Fruit fly (Drosophila melanogaster) whole organism, embryonic: ENCODE results near the gene IntS6.

ENCODE experiments used
- Ada2b ChIP-seq: fragments of 200-800 bp; sonication (Bioruptor generic); IDR thresholded peaks from 2 replicates; pipeline ENCODE4 v1.3.6; 2022; ENCODE audit warnings: missing biosample characterization, missing genetic modification characterization
- B-H1 ChIP-seq: fragments of 200-800 bp; sonication (Bioruptor generic); IDR thresholded peaks from 3 replicates; pipeline ENCODE4 v1.3.6; 2022; ENCODE audit warnings: missing biosample characterization, missing genetic modification characterization
- CG10462 ChIP-seq: fragments of 200-800 bp; sonication (Bioruptor generic); optimal IDR thresholded peaks from 2 replicates; lab custom pipeline; 2016; ENCODE audit warnings: missing biosample characterization, missing genetic modification characterization
- CG10654 ChIP-seq: fragments of 200-800 bp; sonication (Bioruptor generic); optimal IDR thresholded peaks from 2 replicates; lab custom pipeline; 2016; ENCODE audit warnings: missing biosample characterization, missing genetic modification characterization
- CG13775 ChIP-seq: fragments of 200-800 bp; sonication (Bioruptor generic); optimal IDR thresholded peaks from 3 replicates; lab custom pipeline; 2017; ENCODE audit warnings: missing biosample characterization, mild to moderate bottlenecking, missing genetic modification characterization
- CG14441 ChIP-seq: fragments of 200-800 bp; sonication (Bioruptor generic); IDR thresholded peaks from 2 replicates; pipeline ENCODE4 v1.3.6; 2022; ENCODE audit warnings: missing biosample characterization, missing genetic modification characterization
- CG15073 ChIP-seq: fragments of 200-800 bp; sonication (Bioruptor generic); optimal IDR thresholded peaks from 2 replicates; lab custom pipeline; 2016; ENCODE audit warnings: missing biosample characterization, missing genetic modification characterization
- CG15601 ChIP-seq: fragments of 200-800 bp; sonication (Bioruptor generic); optimal IDR thresholded peaks from 3 replicates; lab custom pipeline; 2019; ENCODE audit warnings: missing biosample characterization, mild to moderate bottlenecking, missing genetic modification characterization, moderate library complexity
- CG1602 ChIP-seq: fragments of 200-800 bp; sonication (Bioruptor generic); optimal IDR thresholded peaks from 3 replicates; lab custom pipeline; 2016; ENCODE audit warnings: missing biosample characterization, missing genetic modification characterization
- CG32532 ChIP-seq: fragments of 200-800 bp; sonication (Bioruptor generic); IDR thresholded peaks from 2 replicates; pipeline ENCODE4 v1.3.6; 2022; ENCODE audit warnings: missing biosample characterization, missing genetic modification characterization
- CG3847 ChIP-seq: fragments of 200-800 bp; sonication (Bioruptor generic); IDR thresholded peaks from 2 replicates; pipeline ENCODE4 v1.3.6; 2022; ENCODE audit warnings: missing biosample characterization, missing genetic modification characterization
- CG3995 ChIP-seq: fragments of 200-800 bp; sonication (Bioruptor generic); optimal IDR thresholded peaks from 3 replicates; lab custom pipeline; 2016; ENCODE audit warnings: missing biosample characterization, missing genetic modification characterization
- CG4617 ChIP-seq: fragments of 200-800 bp; sonication (Bioruptor generic); optimal IDR thresholded peaks from 3 replicates; lab custom pipeline; 2016; ENCODE audit warnings: missing biosample characterization, missing genetic modification characterization, borderline replicate concordance
- CG7928 ChIP-seq: fragments of 200-800 bp; sonication (Bioruptor generic); optimal IDR thresholded peaks from 2 replicates; lab custom pipeline; 2017; ENCODE audit warnings: missing biosample characterization, mild to moderate bottlenecking, missing genetic modification characterization
- CG7963 ChIP-seq: fragments of 200-800 bp; sonication (Bioruptor generic); IDR thresholded peaks from 3 replicates; pipeline ENCODE4 v1.3.6; 2022; ENCODE audit warnings: missing biosample characterization, missing genetic modification characterization; ENCODE audit not compliant: partially characterized antibody
- CG8290 ChIP-seq, 3 experiments: fragments of 200-800 bp; sonication (Bioruptor generic); optimal IDR thresholded peaks; 2 replicates each; lab custom pipeline; 2016 to 2019; ENCODE audit warnings: missing biosample characterization in 3 of 3, missing genetic modification characterization in 3 of 3, mild to moderate bottlenecking in 2 of 3, moderate library complexity in 1 of 3
- CG9727 ChIP-seq: fragments of 200-800 bp; sonication (Bioruptor generic); optimal IDR thresholded peaks from 3 replicates; lab custom pipeline; 2017; ENCODE audit warnings: missing biosample characterization, mild to moderate bottlenecking, missing genetic modification characterization
- CG9817 ChIP-seq: fragments of 200-800 bp; sonication (Bioruptor generic); optimal IDR thresholded peaks from 2 replicates; lab custom pipeline; 2018; ENCODE audit warnings: missing biosample characterization, mild to moderate bottlenecking, missing genetic modification characterization, moderate library complexity
- Camta ChIP-seq: fragments of 200-800 bp; sonication (Bioruptor generic); optimal IDR thresholded peaks from 2 replicates; lab custom pipeline; 2016; ENCODE audit warnings: missing biosample characterization, missing genetic modification characterization
- Deaf1 ChIP-seq: fragments of 200-800 bp; optimal IDR thresholded peaks from 3 replicates; lab custom pipeline; 2019; ENCODE audit warnings: missing biosample characterization, mild to moderate bottlenecking, missing genetic modification characterization, moderate library complexity
- Fer3 ChIP-seq: fragments of 200-800 bp; sonication (Bioruptor generic); optimal IDR thresholded peaks from 2 replicates; lab custom pipeline; 2018; ENCODE audit warnings: missing biosample characterization, mild to moderate bottlenecking, missing genetic modification characterization, moderate library complexity
- Gsc ChIP-seq: fragments of 200-800 bp; sonication (Bioruptor generic); IDR thresholded peaks from 2 replicates; pipeline ENCODE4 v1.3.6; 2022; ENCODE audit warnings: missing biosample characterization, missing genetic modification characterization
- HLH3B ChIP-seq: fragments of 200-800 bp; sonication (Bioruptor generic); IDR thresholded peaks from 2 replicates; pipeline ENCODE4 v1.3.6; 2022; ENCODE audit warnings: missing biosample characterization, missing genetic modification characterization
- HLH54F ChIP-seq: fragments of 200-800 bp; sonication (Bioruptor generic); optimal IDR thresholded peaks from 3 replicates; lab custom pipeline; 2016; ENCODE audit warnings: missing biosample characterization, missing genetic modification characterization
- Hsf ChIP-seq: fragments of 200-800 bp; sonication (Bioruptor generic); optimal IDR thresholded peaks from 3 replicates; lab custom pipeline; 2016; ENCODE audit warnings: missing biosample characterization, missing genetic modification characterization
- Lhr ChIP-seq: fragments of 200-800 bp; sonication (Bioruptor generic); optimal IDR thresholded peaks from 3 replicates; lab custom pipeline; 2017; ENCODE audit warnings: mild to moderate bottlenecking, missing biosample characterization, missing genetic modification reagents, missing genetic modification characterization
- Oaz ChIP-seq: fragments of 200-800 bp; sonication (Bioruptor generic); IDR thresholded peaks from 2 replicates; pipeline ENCODE4 v1.3.6; 2022; ENCODE audit warnings: missing biosample characterization, missing genetic modification characterization
- Sry-β ChIP-seq: fragments of 200-800 bp; sonication (Bioruptor generic); optimal IDR thresholded peaks from 2 replicates; lab custom pipeline; 2018; ENCODE audit warnings: missing biosample characterization, mild to moderate bottlenecking, missing genetic modification characterization, moderate library complexity
- Sry-δ ChIP-seq: fragments of 200-800 bp; sonication (Bioruptor generic); optimal IDR thresholded peaks from 2 replicates; lab custom pipeline; 2016; ENCODE audit warnings: missing biosample characterization, missing genetic modification characterization
- TFAM ChIP-seq: fragments of 200-800 bp; sonication (Bioruptor generic); optimal IDR thresholded peaks from 2 replicates; lab custom pipeline; 2017; ENCODE audit warnings: missing biosample characterization, missing genetic modification characterization, inconsistent platforms
- al ChIP-seq: fragments of 200-800 bp; sonication (Bioruptor generic); IDR thresholded peaks from 2 replicates; pipeline ENCODE4 v1.3.6; 2022; ENCODE audit warnings: missing biosample characterization, missing genetic modification characterization
- ato ChIP-seq: fragments of 200-800 bp; sonication (Bioruptor generic); IDR thresholded peaks from 2 replicates; pipeline ENCODE4 v1.3.6; 2022; ENCODE audit warnings: missing biosample characterization, missing genetic modification characterization; ENCODE audit not compliant: partially characterized antibody
- cg ChIP-seq: fragments of 200-800 bp; sonication (Bioruptor generic); optimal IDR thresholded peaks from 3 replicates; lab custom pipeline; 2019; ENCODE audit warnings: missing biosample characterization, mild to moderate bottlenecking, missing genetic modification characterization, moderate library complexity
- chif ChIP-seq, 2 experiments: fragments of 200-800 bp; sonication (Bioruptor generic); optimal IDR thresholded peaks; 3 replicates each; lab custom pipeline; 2016; ENCODE audit warnings: missing biosample characterization in 2 of 2, missing genetic modification characterization in 2 of 2
- crol ChIP-seq: fragments of 200-800 bp; sonication (Bioruptor generic); IDR thresholded peaks from 2 replicates; pipeline ENCODE4 v1.3.6; 2022; ENCODE audit warnings: missing biosample characterization, missing genetic modification characterization
- ftz-f1 ChIP-seq: fragments of 200-800 bp; sonication (Bioruptor generic); optimal IDR thresholded peaks from 2 replicates; lab custom pipeline; 2016; ENCODE audit warnings: missing biosample characterization, missing genetic modification characterization
- kay ChIP-seq: fragments of 200-800 bp; sonication (Bioruptor generic); optimal IDR thresholded peaks from 2 replicates; lab custom pipeline; 2016; ENCODE audit warnings: missing biosample characterization, missing genetic modification characterization
- kni ChIP-seq: fragments of 200-800 bp; sonication (Bioruptor generic); optimal IDR thresholded peaks from 3 replicates; lab custom pipeline; 2017; ENCODE audit warnings: mild to moderate bottlenecking, missing biosample characterization, missing genetic modification reagents, missing genetic modification characterization
- lilli ChIP-seq: fragments of 200-800 bp; sonication (Bioruptor generic); optimal IDR thresholded peaks from 3 replicates; lab custom pipeline; 2016; ENCODE audit warnings: missing biosample characterization, missing genetic modification characterization
- phol ChIP-seq: fragments of 200-800 bp; sonication (Bioruptor generic); optimal IDR thresholded peaks from 3 replicates; lab custom pipeline; 2018; ENCODE audit warnings: missing biosample characterization, mild to moderate bottlenecking, missing genetic modification characterization, moderate library complexity
- prd ChIP-seq, 3 experiments: fragments of >200 bp in 2 of 3; fragments of 200-800 bp in 1 of 3; sonication (Bioruptor generic) in 1 of 3; optimal IDR thresholded peaks in 2 of 3; IDR thresholded peaks in 1 of 3; 2 replicates in 2 of 3; 3 replicates in 1 of 3; pipeline versions ENCODE4 v1.3.6 to Lab custom; 2017 to 2022; ENCODE audit warnings: missing biosample characterization in 1 of 3, missing genetic modification characterization in 1 of 3
- sd ChIP-seq: fragments of 200-800 bp; sonication (Bioruptor generic); optimal IDR thresholded peaks from 3 replicates; lab custom pipeline; 2018; ENCODE audit warnings: missing biosample characterization, mild to moderate bottlenecking, missing genetic modification characterization, moderate library complexity
- sna ChIP-seq: fragments of 200-800 bp; sonication (Bioruptor generic); IDR thresholded peaks from 2 replicates; pipeline ENCODE4 v1.3.6; 2022; ENCODE audit warnings: missing biosample characterization, missing genetic modification characterization; ENCODE audit not compliant: partially characterized antibody
- tna ChIP-seq: fragments of 200-800 bp; sonication (Bioruptor generic); IDR thresholded peaks from 2 replicates; pipeline ENCODE4 v1.3.6; 2022; ENCODE audit warnings: missing biosample characterization, missing genetic modification characterization; ENCODE audit not compliant: partially characterized antibody
- trem ChIP-seq: fragments of 200-800 bp; optimal IDR thresholded peaks from 3 replicates; lab custom pipeline; 2019; ENCODE audit warnings: missing biosample characterization, mild to moderate bottlenecking, missing genetic modification characterization, moderate library complexity
- vnd ChIP-seq: fragments of 200-800 bp; sonication (Bioruptor generic); IDR thresholded peaks from 3 replicates; pipeline ENCODE4 v1.3.6; 2022; ENCODE audit warnings: missing biosample characterization, missing genetic modification characterization; ENCODE audit not compliant: partially characterized antibody
- zfh1 ChIP-seq: fragments of 200-800 bp; sonication (Bioruptor generic); IDR thresholded peaks from 3 replicates; pipeline ENCODE4 v1.3.6; 2022; ENCODE audit warnings: missing biosample characterization, missing genetic modification characterization

The IntS6 gene

dm6 chrX:5689417-5690215 is 57.4 kb downstream of the IntS6 start, which contains the start of the genes PGAP1 and cv:
TSS of gene PGAP1 (minus strand) at chrX:5689473.
TSS of gene cv (plus strand) at chrX:5690002.
- TF ChIP-seq ato (GFP tag; lab: Robert Waterston, UW) (peak; percentile 79), Sry-δ (GFP tag; lab: Kevin White, UChicago) (peak; percentile 81), lilli (GFP tag; lab: Kevin White, UChicago) (peak; percentile 58), tna (GFP tag; lab: Robert Waterston, UW) (peak; percentile 38), al (GFP tag; lab: Robert Waterston, UW) (0 out of 2 replicates have a peak, but pooled peaks have one; percentile 9), Ada2b (GFP tag; lab: Robert Waterston, UW) (no peak), CG3847 (GFP tag; lab: Robert Waterston, UW) (0 out of 2 replicates have a peak, but pooled peaks have one; percentile 30), Sry-β (GFP tag; lab: Kevin White, UChicago) (peak; percentile 78), sna (peak; percentile 58; the same call in 1 of the 2 replicates), CG9817 (tag; lab: Kevin White, UChicago) (peak; percentile 8), sd (tag; lab: Kevin White, UChicago) (peak; percentile 26), kni (GFP tag; lab: Kevin White, UChicago) (peak; percentile 85), Fer3 (tag; lab: Kevin White, UChicago) (no peak), chif (GFP tag; optimal IDR thresholded peaks at IDR 0.05; lab: Kevin White, UChicago) (peak in 1 of 2 experiments; percentile 29), CG1602 (GFP tag; lab: Kevin White, UChicago) (peak; percentile 16), CG15073 (GFP tag; lab: Kevin White, UChicago) (no peak), kay (GFP tag; lab: Kevin White, UChicago) (peak; percentile 25), CG7928 (no peak), CG13775 (peak; percentile 27), B-H1 (GFP tag; lab: Robert Waterston, UW) (no peak), HLH3B (GFP tag; lab: Robert Waterston, UW) (no peak), CG3995 (GFP tag; lab: Kevin White, UChicago) (peak; percentile 95), Oaz (no peak), ftz-f1 (GFP tag; lab: Kevin White, UChicago) (no peak), prd (optimal IDR thresholded peaks at IDR 0.05; lab: Kevin White, UChicago) (no peak), prd (GFP tag; IDR thresholded peaks at IDR 0.05; lab: Robert Waterston, UW) (no peak), Lhr (GFP tag; lab: Kevin White, UChicago) (peak; percentile 12), CG9727 (GFP tag; lab: Kevin White, UChicago) (peak; percentile 26), zfh1 (GFP tag; lab: Robert Waterston, UW) (0 out of 3 replicates have a peak, but pooled peaks have one; percentile 6), vnd (peak; percentile 67), Camta (GFP tag; lab: Kevin White, UChicago) (peak; percentile 6), crol (GFP tag; lab: Robert Waterston, UW) (no peak), Deaf1 (tag; lab: Kevin White, UChicago) (peak; percentile 59), CG32532 (GFP tag; lab: Robert Waterston, UW) (peak; percentile 27), cg (peak; percentile 92), CG7963 (peak; percentile 65), CG10654 (GFP tag; lab: Kevin White, UChicago) (peak; percentile 11), trem (tag; lab: Kevin White, UChicago) (peak; percentile 25), TFAM (GFP tag; lab: Kevin White, UChicago) (no peak), phol (tag; lab: Kevin White, UChicago) (peak; percentile 45), CG4617 (GFP tag; lab: Kevin White, UChicago) (peak; percentile 26), Hsf (GFP tag; lab: Kevin White, UChicago) (peak; percentile 24), HLH54F (GFP tag; lab: Kevin White, UChicago) (peak; percentile 37), CG15601 (tag; lab: Kevin White, UChicago) (no peak), CG10462 (GFP tag; lab: Kevin White, UChicago) (no peak), CG14441 (GFP tag; lab: Robert Waterston, UW) (no peak), CG8290 (GFP tag; optimal IDR thresholded peaks at IDR 0.05; lab: Kevin White, UChicago) (no peak), CG8290 (tag; optimal IDR thresholded peaks at IDR 0.05; lab: Kevin White, UChicago) (no peak), Gsc (GFP tag; lab: Robert Waterston, UW) (no peak)
